Worm (Caenorhabditis elegans) whole organism, L4 larva: ENCODE results near the gene F13H10.5.

Experiments
- F10B5.3 ChIP-seq: sonication (generic microtip); optimal IDR thresholded peaks from 2 replicates; lab custom pipeline; 2016; ENCODE audit warnings: mild to moderate bottlenecking, missing genetic modification characterization, missing compliant biosample characterization
- F26F4.8 ChIP-seq: fragments of 200-800 bp; sonication (Bioruptor generic); conservative IDR thresholded peaks from 2 replicates; pipeline ENCODE4 v1.3.6; 2022; ENCODE audit warnings: missing genetic modification characterization, missing compliant biosample characterization
- F37D6.2 ChIP-seq: sonication (generic microtip); optimal IDR thresholded peaks from 2 replicates; lab custom pipeline; 2016; ENCODE audit warnings: mild to moderate bottlenecking, missing genetic modification characterization, missing compliant biosample characterization
- R02D3.7 ChIP-seq: fragments of 150-350 bp; sonication (generic microtip); optimal IDR thresholded peaks from 3 replicates; lab custom pipeline; 2014; ENCODE audit warnings: missing biosample characterization, missing genetic modification characterization
- T20F7.1 ChIP-seq: fragments of 200-800 bp; sonication (Bioruptor generic); optimal IDR thresholded peaks from 2 replicates; lab custom pipeline; 2018; ENCODE audit warnings: mild to moderate bottlenecking, missing genetic modification characterization, missing compliant biosample characterization
- T26A8.4 ChIP-seq: fragments of 200-800 bp; sonication (Bioruptor generic); IDR thresholded peaks from 2 replicates; pipeline ENCODE4 v1.3.6; 2022; ENCODE audit warnings: missing genetic modification characterization, missing compliant biosample characterization
- Y5F2A.4 ChIP-seq: fragments of 200-800 bp; sonication (Bioruptor generic); optimal IDR thresholded peaks from 2 replicates; lab custom pipeline; 2018; ENCODE audit warnings: mild to moderate bottlenecking, missing genetic modification characterization, missing compliant biosample characterization
- aha-1 ChIP-seq: fragments of 150-350 bp; peaks from one replicate; lab custom pipeline; 2014; ENCODE audit warnings: missing biosample characterization, missing genetic modification characterization
- ceh-20 ChIP-seq: fragments of 200-800 bp; sonication (Bioruptor generic); IDR thresholded peaks from 2 replicates; pipeline ENCODE4 v1.3.6; 2022; ENCODE audit warnings: missing genetic modification reagents, missing genetic modification characterization, missing compliant biosample characterization
- ceh-44 ChIP-seq: fragments of 200-800 bp; sonication (Bioruptor generic); IDR thresholded peaks from 2 replicates; pipeline ENCODE4 v1.3.6; 2022; ENCODE audit warnings: missing genetic modification reagents, missing genetic modification characterization, missing compliant biosample characterization
- ctbp-1 ChIP-seq: fragments of 200-800 bp; sonication (Bioruptor generic); IDR thresholded peaks from 2 replicates; pipeline ENCODE4 v1.3.6; 2022; ENCODE audit warnings: missing genetic modification reagents, missing genetic modification characterization, missing compliant biosample characterization
- daf-12 ChIP-seq: fragments of 150-350 bp; optimal IDR thresholded peaks from 2 replicates; lab custom pipeline; 2014; ENCODE audit warnings: missing biosample characterization, missing genetic modification reagents, missing genetic modification characterization
- daf-16 ChIP-seq, 3 experiments: sonication (generic microtip); optimal IDR thresholded peaks; 2 replicates each; lab custom pipeline; 2016 to 2017; ENCODE audit warnings: missing genetic modification characterization in 3 of 3, missing genetic modification reagents in 3 of 3, mild to moderate bottlenecking in 2 of 3, missing compliant biosample characterization in 2 of 3, missing biosample characterization in 1 of 3, moderate library complexity in 1 of 3
- dpl-1 ChIP-seq: fragments of 150-350 bp; optimal IDR thresholded peaks from 2 replicates; lab custom pipeline; 2014; ENCODE audit warnings: missing biosample characterization, missing genetic modification reagents, missing genetic modification characterization
- egl-27 ChIP-seq: sonication (generic microtip); optimal IDR thresholded peaks from 3 replicates; lab custom pipeline; 2017; ENCODE audit warnings: missing biosample characterization, missing genetic modification reagents, missing genetic modification characterization
- fkh-10 ChIP-seq: fragments of 150-350 bp; optimal IDR thresholded peaks from 2 replicates; lab custom pipeline; 2014; ENCODE audit warnings: missing biosample characterization, missing genetic modification reagents, missing genetic modification characterization
- fos-1 ChIP-seq: fragments of 150-350 bp; optimal IDR thresholded peaks from 2 replicates; lab custom pipeline; 2014; ENCODE audit warnings: missing biosample characterization, missing genetic modification characterization
- hif-1 ChIP-seq, 2 experiments: sonication (generic microtip); optimal IDR thresholded peaks; 2 replicates each; lab custom pipeline; 2016 to 2017; ENCODE audit warnings: missing compliant biosample characterization in 2 of 2, missing genetic modification characterization in 2 of 2, missing genetic modification reagents in 2 of 2, missing genotype in 2 of 2, mild to moderate bottlenecking in 1 of 2
- hlh-11 ChIP-seq: fragments of 200-800 bp; sonication (Bioruptor generic); optimal IDR thresholded peaks from 2 replicates; lab custom pipeline; 2018; ENCODE audit warnings: mild to moderate bottlenecking, missing genetic modification characterization, missing compliant biosample characterization
- hlh-30 ChIP-seq: sonication (generic microtip); optimal IDR thresholded peaks from 2 replicates; lab custom pipeline; 2017; ENCODE audit warnings: antibody characterized with exemption, mild to moderate bottlenecking, missing genetic modification characterization, missing compliant biosample characterization; ENCODE audit not compliant: insufficient read depth
- hmg-1.1 ChIP-seq: fragments of 200-800 bp; sonication (Bioruptor generic); IDR thresholded peaks from 2 replicates; pipeline ENCODE4 v1.3.6; 2022; ENCODE audit warnings: missing genetic modification reagents, missing genetic modification characterization, missing compliant biosample characterization
- jun-1 ChIP-seq: fragments of 150-350 bp; optimal IDR thresholded peaks from 2 replicates; lab custom pipeline; 2014; ENCODE audit warnings: missing biosample characterization, missing genetic modification reagents, missing genetic modification characterization
- lim-7 ChIP-seq: fragments of 200-800 bp; sonication (Bioruptor generic); IDR thresholded peaks from 2 replicates; pipeline ENCODE4 v1.3.6; 2022; ENCODE audit warnings: missing genetic modification characterization, missing compliant biosample characterization
- lin-13 ChIP-seq: fragments of 150-350 bp; optimal IDR thresholded peaks from 2 replicates; lab custom pipeline; 2014; ENCODE audit warnings: missing biosample characterization, missing genetic modification reagents, missing genetic modification characterization
- lin-15B ChIP-seq: fragments of 150-350 bp; sonication (generic microtip); optimal IDR thresholded peaks from 3 replicates; lab custom pipeline; 2014; ENCODE audit warnings: missing biosample characterization, missing genetic modification characterization
- lir-3 ChIP-seq: sonication (generic microtip); optimal IDR thresholded peaks from 2 replicates; lab custom pipeline; 2016; ENCODE audit warnings: mild to moderate bottlenecking, missing genetic modification characterization, missing compliant biosample characterization
- lsy-2 ChIP-seq, 2 experiments: fragments of 150-350 bp in 1 of 2; sonication (generic microtip) in 1 of 2; optimal IDR thresholded peaks; 2 replicates each; lab custom pipeline; 2014 to 2017; ENCODE audit warnings: missing biosample characterization in 2 of 2, missing genetic modification characterization in 2 of 2
- madf-9 ChIP-seq: fragments of 200-800 bp; sonication (Bioruptor generic); conservative IDR thresholded peaks from 2 replicates; pipeline ENCODE4 v1.3.6; 2022; ENCODE audit warnings: missing genetic modification reagents, missing genetic modification characterization, missing compliant biosample characterization
- mdl-1 ChIP-seq, 2 experiments: fragments of 150-350 bp in 1 of 2; sonication (generic microtip) in 1 of 2; optimal IDR thresholded peaks; 2 replicates each; lab custom pipeline; 2014 to 2017; ENCODE audit warnings: missing biosample characterization in 2 of 2, missing genetic modification characterization in 2 of 2
- mes-2 ChIP-seq: sonication (generic microtip); optimal IDR thresholded peaks from 2 replicates; lab custom pipeline; 2016; ENCODE audit warnings: missing genotype, mild to moderate bottlenecking, missing genetic modification characterization, missing compliant biosample characterization; ENCODE audit not compliant: poor library complexity, severe bottlenecking
- mxl-2 ChIP-seq: fragments of 200-800 bp; sonication (Bioruptor generic); conservative IDR thresholded peaks from 2 replicates; pipeline ENCODE4 v1.3.6; 2022; ENCODE audit warnings: missing genetic modification reagents, missing genetic modification characterization, missing compliant biosample characterization
- nhr-11 ChIP-seq: fragments of 150-350 bp; optimal IDR thresholded peaks from 2 replicates; lab custom pipeline; 2014; ENCODE audit warnings: missing biosample characterization, missing genetic modification characterization
- nhr-111 ChIP-seq: fragments of 200-800 bp; sonication (Bioruptor generic); optimal IDR thresholded peaks from 2 replicates; lab custom pipeline; 2018; ENCODE audit warnings: mild to moderate bottlenecking, missing genetic modification characterization, missing compliant biosample characterization
- nhr-28 ChIP-seq: fragments of 150-350 bp; optimal IDR thresholded peaks from 2 replicates; lab custom pipeline; 2014; ENCODE audit warnings: missing biosample characterization, missing genetic modification characterization
- nhr-42 ChIP-seq: fragments of 200-800 bp; sonication (Bioruptor generic); IDR thresholded peaks from 2 replicates; pipeline ENCODE4 v1.3.6; 2022; ENCODE audit warnings: missing genetic modification characterization, missing compliant biosample characterization
- pha-4 ChIP-seq, 2 experiments: fragments of 150-350 bp in 1 of 2; fragments of 200-800 bp in 1 of 2; sonication (Bioruptor generic) in 1 of 2; IDR thresholded peaks in 1 of 2; optimal IDR thresholded peaks in 1 of 2; 2 replicates each; pipeline versions ENCODE4 v1.3.6 to Lab custom; 2014 to 2022; ENCODE audit warnings: missing genetic modification characterization in 2 of 2, missing genetic modification reagents in 2 of 2, missing biosample characterization in 1 of 2, missing compliant biosample characterization in 1 of 2
- saeg-2 ChIP-seq: fragments of 200-800 bp; sonication (Bioruptor generic); IDR thresholded peaks from 2 replicates; pipeline ENCODE4 v1.3.6; 2022; ENCODE audit warnings: missing genetic modification reagents, missing genetic modification characterization, missing compliant biosample characterization
- snpc-1.2 ChIP-seq: fragments of 200-800 bp; sonication (Bioruptor generic); IDR thresholded peaks from 2 replicates; pipeline ENCODE4 v1.3.6; 2022; ENCODE audit warnings: missing genetic modification reagents, missing genetic modification characterization, missing compliant biosample characterization
- spr-1 ChIP-seq: sonication (generic microtip); optimal IDR thresholded peaks from 2 replicates; lab custom pipeline; 2016; ENCODE audit warnings: mild to moderate bottlenecking, missing genetic modification characterization, missing compliant biosample characterization
- spr-3 ChIP-seq: fragments of 200-800 bp; sonication (Bioruptor generic); optimal IDR thresholded peaks from 2 replicates; lab custom pipeline; 2018; ENCODE audit warnings: mild to moderate bottlenecking, missing genetic modification characterization, missing compliant biosample characterization
- tra-1 ChIP-seq: fragments of 200-800 bp; sonication (Bioruptor generic); IDR thresholded peaks from 2 replicates; pipeline ENCODE4 v1.3.6; 2022; ENCODE audit warnings: missing genetic modification reagents, missing genetic modification characterization, missing compliant biosample characterization
- unc-130 ChIP-seq: sonication (generic microtip); optimal IDR thresholded peaks from 2 replicates; lab custom pipeline; 2016; ENCODE audit warnings: missing genetic modification reagents, missing genetic modification characterization, missing compliant biosample characterization
- zfp-2 ChIP-seq: sonication (generic microtip); optimal IDR thresholded peaks from 2 replicates; lab custom pipeline; 2016; ENCODE audit warnings: mild to moderate bottlenecking, missing genetic modification characterization, missing compliant biosample characterization
- zip-11 ChIP-seq: fragments of 200-800 bp; sonication (Bioruptor generic); IDR thresholded peaks from 2 replicates; pipeline ENCODE4 v1.3.6; 2022; ENCODE audit warnings: missing genetic modification characterization, missing compliant biosample characterization
- zip-2 ChIP-seq: fragments of 150-350 bp; optimal IDR thresholded peaks from 2 replicates; lab custom pipeline; 2014; ENCODE audit warnings: missing biosample characterization, missing genetic modification characterization
- ztf-7 ChIP-seq: fragments of 150-350 bp; optimal IDR thresholded peaks from 2 replicates; lab custom pipeline; 2014; ENCODE audit warnings: missing biosample characterization, missing genetic modification characterization

The F13H10.5 gene

ce11 chrIV:11025941-11026340 is 35.1 kb downstream of the F13H10.5 start (continued):
- peak; percentile 77 for TF ChIP-seq pha-4 (GFP tag; IDR thresholded peaks at IDR 0.05; lab: Robert Waterston, UW)
- TF ChIP-seq pha-4 (tag; optimal IDR thresholded peaks at IDR 0.05; lab: Kevin White, UChicago): no peak
- peak; percentile 89 for TF ChIP-seq Y5F2A.4 (GFP tag; lab: Kevin White, UChicago)
- TF ChIP-seq nhr-11 (tag; lab: Kevin White, UChicago): no peak

- TF ChIP-seq zfp-2 (tag; lab: Kevin White, UChicago): no peak
- no peak for TF ChIP-seq mxl-2 (GFP tag; lab: Robert Waterston, UW)
- TF ChIP-seq zip-11 (GFP tag; lab: Robert Waterston, UW): no peak
- TF ChIP-seq F26F4.8 (GFP tag; lab: Robert Waterston, UW): no peak
- no peak for TF ChIP-seq madf-9 (GFP tag; lab: Robert Waterston, UW)
- peak; percentile 23 for TF ChIP-seq dpl-1
- peak; percentile 18 for TF ChIP-seq nhr-28 (tag; lab: Kevin White, UChicago)
- no peak for TF ChIP-seq mdl-1 (tag; optimal IDR thresholded peaks at IDR 0.05; lab: Kevin White, UChicago)
- peak; percentile 32 for TF ChIP-seq fkh-10 (GFP tag; lab: Kevin White, UChicago)
- TF ChIP-seq pha-4 (GFP tag; IDR thresholded peaks at IDR 0.05; lab: Robert Waterston, UW): no peak
- TF ChIP-seq pha-4 (tag; optimal IDR thresholded peaks at IDR 0.05; lab: Kevin White, UChicago): peak; percentile 10
- no peak for TF ChIP-seq zip-2 (tag; lab: Kevin White, UChicago)
- peak; percentile 52; the same call in 1 of the 2 replicates for TF ChIP-seq lim-7
- TF ChIP-seq jun-1 (tag; lab: Kevin White, UChicago): no peak
- TF ChIP-seq lir-3: no peak
- TF ChIP-seq tra-1 (GFP tag; lab: Robert Waterston, UW): peak; percentile 29; the same call in 1 of the 2 replicates
- no peak for TF ChIP-seq ctbp-1 (GFP tag; lab: Robert Waterston, UW)
- TF ChIP-seq ztf-7 (tag; lab: Kevin White, UChicago): no peak
- peak; percentile 12; the same call in 1 of the 2 replicates for TF ChIP-seq T26A8.4 (GFP tag; lab: Robert Waterston, UW)
- no peak for TF ChIP-seq saeg-2 (GFP tag; lab: Robert Waterston, UW)
- no peak for TF ChIP-seq daf-16 (GFP tag; optimal IDR thresholded peaks at IDR 0.05; lab: Kevin White, UChicago)
- peak; percentile 20 for TF ChIP-seq daf-16 (tag; optimal IDR thresholded peaks at IDR 0.05; lab: Kevin White, UChicago)
- TF ChIP-seq nhr-42 (GFP tag; lab: Robert Waterston, UW): peak; percentile 8; the same call in 1 of the 2 replicates
- peak; percentile 14; the same call in 1 of the 2 replicates for TF ChIP-seq hmg-1.1
- TF ChIP-seq unc-130 (GFP tag; lab: Kevin White, UChicago): no peak
- TF ChIP-seq egl-27 (tag; lab: Kevin White, UChicago): no peak
- TF ChIP-seq mes-2: peak; percentile 15
- peak; percentile 19 for TF ChIP-seq hlh-11 (tag; lab: Kevin White, UChicago)
- peak; percentile 7; the same call in 1 of the 2 replicates for TF ChIP-seq ceh-20 (GFP tag; lab: Robert Waterston, UW)
- no peak for TF ChIP-seq aha-1 (tag; lab: Kevin White, UChicago)
- peak; percentile 34 for TF ChIP-seq nhr-11 (tag; lab: Kevin White, UChicago)
- TF ChIP-seq nhr-111: peak; percentile 19
- no peak for TF ChIP-seq daf-12 (tag; lab: Kevin White, UChicago)
- TF ChIP-seq spr-3 (GFP tag; lab: Kevin White, UChicago): no peak
- peak in 1 of 2 experiments; percentile 45 for TF ChIP-seq lsy-2 (tag; optimal IDR thresholded peaks at IDR 0.05; lab: Kevin White, UChicago)
- no peak for TF ChIP-seq hif-1 (tag; optimal IDR thresholded peaks at IDR 0.05; lab: Kevin White, UChicago)
Observed at ce11 chrIV:11026648-11027047, 35.8 kb downstream of the F13H10.5 start.

DNA sequence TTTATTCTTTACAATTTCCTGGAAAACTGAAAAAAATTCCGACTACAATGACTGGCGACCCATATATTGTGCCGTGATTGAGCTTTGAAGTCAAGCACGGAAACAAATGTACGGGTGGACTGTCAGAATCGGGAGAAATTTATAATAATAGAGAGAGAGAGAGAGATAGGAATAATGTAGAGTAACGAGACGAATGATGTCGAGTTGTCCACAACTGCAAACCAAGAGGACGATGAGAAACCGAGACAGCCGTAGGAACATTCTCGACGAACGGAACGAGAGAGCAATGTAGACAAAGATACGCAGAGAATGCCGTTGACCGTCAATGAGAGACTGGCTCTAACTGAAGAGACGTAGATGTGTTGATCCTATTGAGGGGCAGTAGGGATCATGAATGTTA is 36.8 kb downstream of the F13H10.5 start:
- TF ChIP-seq fos-1 (tag; lab: Kevin White, UChicago) (no peak), R02D3.7 (tag; lab: Kevin White, UChicago) (no peak), tra-1 (GFP tag; lab: Robert Waterston, UW) (0 out of 2 replicates have a peak, but pooled peaks have one; percentile 39), unc-130 (GFP tag; lab: Kevin White, UChicago) (no peak), zfp-2 (tag; lab: Kevin White, UChicago) (no peak), F37D6.2 (peak; percentile 46), lin-13 (GFP tag; lab: Kevin White, UChicago) (peak; percentile 69), nhr-11 (tag; lab: Kevin White, UChicago) (peak; percentile 91), F10B5.3 (no peak), spr-1 (tag; lab: Kevin White, UChicago) (peak; percentile 69), snpc-1.2 (GFP tag; lab: Robert Waterston, UW) (no peak), ceh-20 (GFP tag; lab: Robert Waterston, UW) (no peak), lin-15B (no peak), T20F7.1 (GFP tag; lab: Kevin White, UChicago) (peak; percentile 71), daf-12 (tag; lab: Kevin White, UChicago) (no peak), aha-1 (tag; lab: Kevin White, UChicago) (peak; percentile 98), ceh-44 (GFP tag; lab: Robert Waterston, UW) (no peak), hlh-30 (tag; lab: Kevin White, UChicago) (peak; percentile 71)
